Worm (Caenorhabditis elegans): ENCODE measurements around the gene T27A1.3.

DNA sequence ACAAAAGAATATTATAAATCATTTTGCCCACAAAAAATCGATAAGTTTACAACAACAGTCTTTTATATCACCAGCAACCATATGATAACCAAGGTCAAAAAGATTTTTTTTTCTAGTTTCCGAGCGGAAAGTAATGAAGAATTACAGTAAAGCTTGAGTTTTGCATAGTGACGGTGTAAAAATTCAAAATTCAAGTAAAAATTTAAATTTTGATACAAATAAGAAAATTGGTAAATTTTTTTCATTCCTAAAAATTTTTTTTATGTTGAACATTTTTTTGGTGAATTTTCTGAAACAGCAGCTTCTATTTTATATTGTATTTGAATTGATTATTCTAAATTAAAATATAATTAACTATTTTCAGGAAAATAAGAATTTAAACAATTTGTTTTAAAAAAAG is 33.5 kb downstream of the T27A1.3 start, which contains the start of gene W08F4.5:
- TF ChIP-seq ceh-28 (tag; optimal IDR thresholded peaks at IDR 0.05) (peak; percentile 40), ztf-4 (tag; optimal IDR thresholded peaks at IDR 0.05) (no peak), nhr-77 (tag; optimal IDR thresholded peaks at IDR 0.05) (no peak), elt-1 (tag; optimal IDR thresholded peaks at IDR 0.05) (no peak), nfya-1 (tag; optimal IDR thresholded peaks at IDR 0.05; ENCODE audit: insufficient read depth) (no peak), unc-62 (GFP tag; optimal IDR thresholded peaks at IDR 0.05) (no peak), lsy-12 (tag; optimal IDR thresholded peaks at IDR 0.05) (no peak), mdl-1 (tag; optimal IDR thresholded peaks at IDR 0.05) (no peak), jun-1 (tag; optimal IDR thresholded peaks at IDR 0.05) (no peak), aly-2 (tag; optimal IDR thresholded peaks at IDR 0.05) (no peak), nhr-12 (tag; optimal IDR thresholded peaks at IDR 0.05) (no peak)

Measured in whole organism, L3 larva.